Fruit fly (Drosophila melanogaster) whole organism: ENCODE results near the gene CG3168.

Source experiments
- EcR ChIP-seq, 2 experiments: fragments of >200 bp; optimal IDR thresholded peaks; 2 replicates each; lab custom pipeline; 2017; ENCODE audit warnings: missing biosample characterization in 2 of 2, missing genetic modification characterization in 2 of 2, missing genetic modification reagents in 2 of 2
- psq ChIP-seq: fragments of >200 bp; optimal IDR thresholded peaks from 2 replicates; lab custom pipeline; 2017
- usp ChIP-seq: fragments of >200 bp; optimal IDR thresholded peaks from 2 replicates; lab custom pipeline; 2017; ENCODE audit warnings: missing biosample characterization, missing genetic modification characterization, mixed read lengths

DNA sequence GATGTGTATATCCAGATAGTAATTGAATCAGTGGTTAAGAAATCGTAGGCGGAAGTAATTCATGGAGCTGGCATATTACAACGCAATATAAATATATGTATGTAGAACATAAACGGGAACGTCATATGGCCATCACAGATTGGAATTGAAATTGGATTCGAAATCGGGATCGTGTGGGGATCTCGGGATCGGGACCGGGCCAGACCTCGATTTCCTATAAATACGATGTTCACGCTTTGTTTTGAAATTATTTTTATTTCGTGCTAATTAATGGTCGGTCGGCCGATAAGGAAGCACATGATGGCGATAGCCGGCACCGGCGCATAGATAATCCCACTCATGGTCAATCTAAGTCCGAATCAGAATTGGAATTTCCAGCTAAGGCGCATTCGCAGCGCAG, 36.5 kb upstream of the CG3168 start:
- TF ChIP-seq EcR (GFP tag; optimal IDR thresholded peaks at IDR 0.05; lab: Kevin White, UChicago) (no peak), usp (GFP tag; lab: Kevin White, UChicago) (no peak), psq (lab: Kevin White, UChicago) (no peak)
